Worm (Caenorhabditis elegans) whole organism, L4 larva: ENCODE data around the gene myrf-2.
A peak's percentile ranks its signal among the peaks of the same experiment; 100 is the strongest.

Experiments
- F37D6.2 ChIP-seq: sonication (generic microtip); optimal IDR thresholded peaks from 2 replicates; lab custom pipeline; 2016; ENCODE audit warnings: mild to moderate bottlenecking, missing genetic modification characterization, missing compliant biosample characterization
- F44E2.7 ChIP-seq: fragments of 200-800 bp; sonication (Bioruptor generic); IDR thresholded peaks from 2 replicates; pipeline ENCODE4 v2.1.2; 2022; ENCODE audit warnings: missing genetic modification characterization, missing compliant biosample characterization
- F49E8.2 ChIP-seq: sonication (generic microtip); optimal IDR thresholded peaks from 2 replicates; lab custom pipeline; 2016; ENCODE audit warnings: missing compliant biosample characterization, mild to moderate bottlenecking, missing genetic modification characterization, borderline replicate concordance
- R02D3.7 ChIP-seq: fragments of 150-350 bp; sonication (generic microtip); optimal IDR thresholded peaks from 3 replicates; lab custom pipeline; 2014; ENCODE audit warnings: missing biosample characterization, missing genetic modification characterization
- Y105C5A.15 ChIP-seq: fragments of 200-800 bp; sonication (Bioruptor generic); IDR thresholded peaks from 2 replicates; pipeline ENCODE4 v1.3.6; 2022; ENCODE audit warnings: missing genetic modification characterization, missing compliant biosample characterization
- Y48G9A.11 ChIP-seq: fragments of 200-800 bp; sonication (Bioruptor generic); IDR thresholded peaks from 2 replicates; pipeline ENCODE4 v1.3.6; 2022; ENCODE audit warnings: missing genetic modification reagents, missing genetic modification characterization, missing compliant biosample characterization
- ZK337.2 ChIP-seq: fragments of 200-800 bp; sonication (Bioruptor generic); IDR thresholded peaks from 2 replicates; pipeline ENCODE4 v1.3.6; 2022; ENCODE audit warnings: missing genetic modification reagents, missing genetic modification characterization, missing compliant biosample characterization
- ceh-32 ChIP-seq: sonication (generic microtip); optimal IDR thresholded peaks from 2 replicates; lab custom pipeline; 2016; ENCODE audit warnings: mild to moderate bottlenecking, missing genetic modification characterization, missing compliant biosample characterization; ENCODE audit not compliant: poor library complexity
- daf-12 ChIP-seq: fragments of 150-350 bp; optimal IDR thresholded peaks from 2 replicates; lab custom pipeline; 2014; ENCODE audit warnings: missing biosample characterization, missing genetic modification reagents, missing genetic modification characterization
- daf-19 ChIP-seq: fragments of 200-800 bp; sonication (Bioruptor generic); conservative IDR thresholded peaks from 2 replicates; pipeline ENCODE4 v1.3.6; 2022; ENCODE audit warnings: missing genetic modification characterization, missing compliant biosample characterization
- daf-8 ChIP-seq: fragments of 200-800 bp; sonication (Bioruptor generic); IDR thresholded peaks from 2 replicates; pipeline ENCODE4 v1.3.6; 2022; ENCODE audit warnings: missing genetic modification characterization, missing compliant biosample characterization
- dmd-6 ChIP-seq: fragments of 200-800 bp; sonication (Bioruptor generic); IDR thresholded peaks from 2 replicates; pipeline ENCODE4 v1.3.6; 2022; ENCODE audit warnings: missing genetic modification reagents, missing genetic modification characterization, missing compliant biosample characterization
- dmd-9 ChIP-seq: fragments of 200-800 bp; sonication (Bioruptor generic); IDR thresholded peaks from 2 replicates; pipeline ENCODE4 v1.3.6; 2022; ENCODE audit warnings: missing genetic modification reagents, missing genetic modification characterization, missing compliant biosample characterization
- dpl-1 ChIP-seq: fragments of 150-350 bp; optimal IDR thresholded peaks from 2 replicates; lab custom pipeline; 2014; ENCODE audit warnings: missing biosample characterization, missing genetic modification reagents, missing genetic modification characterization
- duxl-1 ChIP-seq: sonication (generic microtip); optimal IDR thresholded peaks from 2 replicates; lab custom pipeline; 2016; ENCODE audit warnings: mild to moderate bottlenecking, missing genetic modification characterization, moderate library complexity, missing compliant biosample characterization; ENCODE audit not compliant: poor library complexity
- dve-1 ChIP-seq: sonication (generic microtip); optimal IDR thresholded peaks from 2 replicates; lab custom pipeline; 2017; ENCODE audit warnings: antibody characterized with exemption, mild to moderate bottlenecking, missing genetic modification characterization, missing compliant biosample characterization; ENCODE audit not compliant: insufficient read depth
- egl-43 ChIP-seq: fragments of 200-800 bp; sonication (Bioruptor generic); IDR thresholded peaks from 2 replicates; pipeline ENCODE4 v1.3.6; 2022; ENCODE audit warnings: missing genetic modification reagents, missing genetic modification characterization, missing compliant biosample characterization
- hif-1 ChIP-seq, 2 experiments: sonication (generic microtip); optimal IDR thresholded peaks; 2 replicates each; lab custom pipeline; 2016 to 2017; ENCODE audit warnings: missing compliant biosample characterization in 2 of 2, missing genetic modification characterization in 2 of 2, missing genetic modification reagents in 2 of 2, missing genotype in 2 of 2, mild to moderate bottlenecking in 1 of 2
- hlh-11 ChIP-seq: fragments of 200-800 bp; sonication (Bioruptor generic); optimal IDR thresholded peaks from 2 replicates; lab custom pipeline; 2018; ENCODE audit warnings: mild to moderate bottlenecking, missing genetic modification characterization, missing compliant biosample characterization
- hlh-30 ChIP-seq: sonication (generic microtip); optimal IDR thresholded peaks from 2 replicates; lab custom pipeline; 2017; ENCODE audit warnings: antibody characterized with exemption, mild to moderate bottlenecking, missing genetic modification characterization, missing compliant biosample characterization; ENCODE audit not compliant: insufficient read depth
- hmg-1.1 ChIP-seq: fragments of 200-800 bp; sonication (Bioruptor generic); IDR thresholded peaks from 2 replicates; pipeline ENCODE4 v1.3.6; 2022; ENCODE audit warnings: missing genetic modification reagents, missing genetic modification characterization, missing compliant biosample characterization
- jun-1 ChIP-seq: fragments of 150-350 bp; optimal IDR thresholded peaks from 2 replicates; lab custom pipeline; 2014; ENCODE audit warnings: missing biosample characterization, missing genetic modification reagents, missing genetic modification characterization
- lin-13 ChIP-seq: fragments of 150-350 bp; optimal IDR thresholded peaks from 2 replicates; lab custom pipeline; 2014; ENCODE audit warnings: missing biosample characterization, missing genetic modification reagents, missing genetic modification characterization
- lin-15B ChIP-seq: fragments of 150-350 bp; sonication (generic microtip); optimal IDR thresholded peaks from 3 replicates; lab custom pipeline; 2014; ENCODE audit warnings: missing biosample characterization, missing genetic modification characterization
- lin-29 ChIP-seq: fragments of 200-800 bp; sonication (Bioruptor generic); IDR thresholded peaks from 2 replicates; pipeline ENCODE4 v1.3.6; 2022; ENCODE audit warnings: missing genetic modification reagents, missing genetic modification characterization, missing compliant biosample characterization
- lin-38 ChIP-seq: fragments of 200-800 bp; sonication (Bioruptor generic); IDR thresholded peaks from 2 replicates; pipeline ENCODE4 v1.3.6; 2022; ENCODE audit warnings: missing genetic modification reagents, missing genetic modification characterization, missing compliant biosample characterization
- lsy-2 ChIP-seq, 2 experiments: fragments of 150-350 bp in 1 of 2; sonication (generic microtip) in 1 of 2; optimal IDR thresholded peaks; 2 replicates each; lab custom pipeline; 2014 to 2017; ENCODE audit warnings: missing biosample characterization in 2 of 2, missing genetic modification characterization in 2 of 2
- mxl-2 ChIP-seq: fragments of 200-800 bp; sonication (Bioruptor generic); conservative IDR thresholded peaks from 2 replicates; pipeline ENCODE4 v1.3.6; 2022; ENCODE audit warnings: missing genetic modification reagents, missing genetic modification characterization, missing compliant biosample characterization
- mxl-3 ChIP-seq: fragments of 200-800 bp; sonication (Bioruptor generic); optimal IDR thresholded peaks from 2 replicates; lab custom pipeline; 2018; ENCODE audit warnings: mild to moderate bottlenecking, missing genetic modification characterization, missing compliant biosample characterization
- nhr-102 ChIP-seq: sonication (generic microtip); optimal IDR thresholded peaks from 2 replicates; lab custom pipeline; 2016; ENCODE audit warnings: mild to moderate bottlenecking, missing genetic modification characterization, moderate library complexity, missing compliant biosample characterization
- nhr-11 ChIP-seq: fragments of 150-350 bp; optimal IDR thresholded peaks from 2 replicates; lab custom pipeline; 2014; ENCODE audit warnings: missing biosample characterization, missing genetic modification characterization
- nhr-237 ChIP-seq: sonication (generic microtip); optimal IDR thresholded peaks from 2 replicates; lab custom pipeline; 2017; ENCODE audit warnings: missing biosample characterization, missing genetic modification characterization
- nhr-28 ChIP-seq: fragments of 150-350 bp; optimal IDR thresholded peaks from 2 replicates; lab custom pipeline; 2014; ENCODE audit warnings: missing biosample characterization, missing genetic modification characterization
- nhr-41 ChIP-seq: fragments of 200-800 bp; sonication (Bioruptor generic); IDR thresholded peaks from 2 replicates; pipeline ENCODE4 v1.3.6; 2022; ENCODE audit warnings: missing genetic modification reagents, missing genetic modification characterization, missing compliant biosample characterization
- nhr-42 ChIP-seq: fragments of 200-800 bp; sonication (Bioruptor generic); IDR thresholded peaks from 2 replicates; pipeline ENCODE4 v1.3.6; 2022; ENCODE audit warnings: missing genetic modification characterization, missing compliant biosample characterization
- nhr-48 ChIP-seq: sonication (generic microtip); optimal IDR thresholded peaks from 2 replicates; lab custom pipeline; 2016; ENCODE audit warnings: mild to moderate bottlenecking, missing genetic modification characterization, missing compliant biosample characterization
- nhr-76 ChIP-seq: fragments of 150-350 bp; optimal IDR thresholded peaks from 2 replicates; lab custom pipeline; 2014; ENCODE audit warnings: missing biosample characterization, missing genetic modification characterization
- nhr-77 ChIP-seq: fragments of 150-350 bp; optimal IDR thresholded peaks from 2 replicates; lab custom pipeline; 2014; ENCODE audit warnings: missing biosample characterization, missing genetic modification characterization
- pha-4 ChIP-seq, 2 experiments: fragments of 150-350 bp in 1 of 2; fragments of 200-800 bp in 1 of 2; sonication (Bioruptor generic) in 1 of 2; IDR thresholded peaks in 1 of 2; optimal IDR thresholded peaks in 1 of 2; 2 replicates each; pipeline versions ENCODE4 v1.3.6 to Lab custom; 2014 to 2022; ENCODE audit warnings: missing genetic modification characterization in 2 of 2, missing genetic modification reagents in 2 of 2, missing biosample characterization in 1 of 2, missing compliant biosample characterization in 1 of 2
- php-3 ChIP-seq: fragments of 200-800 bp; sonication (Bioruptor generic); IDR thresholded peaks from 2 replicates; pipeline ENCODE4 v1.3.6; 2022; ENCODE audit warnings: missing genetic modification reagents, missing genetic modification characterization, missing compliant biosample characterization
- pqm-1 ChIP-seq: sonication (generic microtip); optimal IDR thresholded peaks from 2 replicates; lab custom pipeline; 2017; ENCODE audit warnings: missing biosample characterization, missing genetic modification characterization
- saeg-2 ChIP-seq: fragments of 200-800 bp; sonication (Bioruptor generic); IDR thresholded peaks from 2 replicates; pipeline ENCODE4 v1.3.6; 2022; ENCODE audit warnings: missing genetic modification reagents, missing genetic modification characterization, missing compliant biosample characterization
- sdz-12 ChIP-seq: fragments of 200-800 bp; sonication (Bioruptor generic); optimal IDR thresholded peaks from 2 replicates; lab custom pipeline; 2018; ENCODE audit warnings: mild to moderate bottlenecking, missing genetic modification characterization, missing compliant biosample characterization
- set-16 ChIP-seq: fragments of 200-800 bp; sonication (Bioruptor generic); IDR thresholded peaks from 2 replicates; pipeline ENCODE4 v1.3.6; 2022; ENCODE audit warnings: missing genetic modification reagents, missing genetic modification characterization, missing compliant biosample characterization
- snpc-1.2 ChIP-seq: fragments of 200-800 bp; sonication (Bioruptor generic); IDR thresholded peaks from 2 replicates; pipeline ENCODE4 v1.3.6; 2022; ENCODE audit warnings: missing genetic modification reagents, missing genetic modification characterization, missing compliant biosample characterization
- spr-3 ChIP-seq: fragments of 200-800 bp; sonication (Bioruptor generic); optimal IDR thresholded peaks from 2 replicates; lab custom pipeline; 2018; ENCODE audit warnings: mild to moderate bottlenecking, missing genetic modification characterization, missing compliant biosample characterization
- tra-1 ChIP-seq: fragments of 200-800 bp; sonication (Bioruptor generic); IDR thresholded peaks from 2 replicates; pipeline ENCODE4 v1.3.6; 2022; ENCODE audit warnings: missing genetic modification reagents, missing genetic modification characterization, missing compliant biosample characterization
- vab-7 ChIP-seq: fragments of 200-800 bp; sonication (Bioruptor generic); IDR thresholded peaks from 2 replicates; pipeline ENCODE4 v1.3.6; 2022; ENCODE audit warnings: missing genetic modification reagents, missing genetic modification characterization, missing compliant biosample characterization
- zag-1 ChIP-seq: fragments of 150-350 bp; optimal IDR thresholded peaks from 2 replicates; lab custom pipeline; 2014; ENCODE audit warnings: missing biosample characterization, missing genetic modification characterization
- zfp-3 ChIP-seq: fragments of 200-800 bp; sonication (Bioruptor generic); conservative IDR thresholded peaks from 2 replicates; pipeline ENCODE4 v1.3.6; 2022; ENCODE audit warnings: missing genetic modification reagents, missing genetic modification characterization, missing compliant biosample characterization
- zip-2 ChIP-seq: fragments of 150-350 bp; optimal IDR thresholded peaks from 2 replicates; lab custom pipeline; 2014; ENCODE audit warnings: missing biosample characterization, missing genetic modification characterization

Gene myrf-2

ce11 chrX:10158716-10159115 lies 35.5 kb downstream of the myrf-2 start, which contains the start of gene erd-2.1:
Gene erd-2.1, minus strand, starts transcription at chrX:10158829.
- TF ChIP-seq tra-1 (GFP tag; lab: Robert Waterston, UW), result no peak
- TF ChIP-seq set-16 (GFP tag; lab: Robert Waterston, UW), result peak; percentile 24; the same call in 1 of the 2 replicates
- no peak for TF ChIP-seq pqm-1 (tag; lab: Kevin White, UChicago)
- peak; percentile 49 for TF ChIP-seq nhr-77 (tag; lab: Kevin White, UChicago)
- no peak for TF ChIP-seq snpc-1.2 (GFP tag; lab: Robert Waterston, UW)
- no peak for TF ChIP-seq saeg-2
- TF ChIP-seq dve-1 (tag; lab: Kevin White, UChicago), result peak; percentile 82
- no peak for TF ChIP-seq nhr-76 (tag; lab: Kevin White, UChicago)
- TF ChIP-seq php-3, result peak; percentile 46; the same call in 1 of the 2 replicates
- no peak for TF ChIP-seq daf-19 (GFP tag; lab: Robert Waterston, UW)
- TF ChIP-seq nhr-28 (tag; lab: Kevin White, UChicago), result peak; percentile 86
- no peak for TF ChIP-seq F44E2.7 (GFP tag; lab: Robert Waterston, UW)
- TF ChIP-seq daf-12 (tag; lab: Kevin White, UChicago), result no peak
- TF ChIP-seq egl-43 (GFP tag; lab: Robert Waterston, UW), result no peak
- no peak for TF ChIP-seq Y48G9A.11 (GFP tag; lab: Robert Waterston, UW)
- no peak for TF ChIP-seq ZK337.2 (GFP tag; lab: Robert Waterston, UW)
- no peak for TF ChIP-seq spr-3
- no peak for TF ChIP-seq nhr-41 (GFP tag; lab: Robert Waterston, UW)
- peak; percentile 30 for TF ChIP-seq nhr-48 (tag; lab: Kevin White, UChicago)
- TF ChIP-seq mxl-2, result no peak
- no peak for TF ChIP-seq jun-1
- no peak for TF ChIP-seq nhr-102 (tag; lab: Kevin White, UChicago)
- TF ChIP-seq nhr-11 (tag; lab: Kevin White, UChicago), result peak; percentile 32
- no peak for TF ChIP-seq zfp-3
- TF ChIP-seq nhr-42 (GFP tag; lab: Robert Waterston, UW), result no peak
- TF ChIP-seq sdz-12, result no peak
- no peak for TF ChIP-seq lin-29
- no peak for TF ChIP-seq ceh-32 (tag; lab: Kevin White, UChicago)
- TF ChIP-seq R02D3.7 (tag; lab: Kevin White, UChicago), result no peak
- no peak for TF ChIP-seq daf-8 (GFP tag; lab: Robert Waterston, UW)
- TF ChIP-seq hmg-1.1, result peak; percentile 77
- TF ChIP-seq lin-38 (GFP tag; lab: Robert Waterston, UW), result no peak
- no peak for TF ChIP-seq vab-7
- no peak for TF ChIP-seq lin-15B
- TF ChIP-seq lin-13 (GFP tag; lab: Kevin White, UChicago), result peak; percentile 55
- TF ChIP-seq dmd-6, result peak; percentile 63; the same call in 1 of the 2 replicates
- TF ChIP-seq zag-1 (tag; lab: Kevin White, UChicago), result no peak
- TF ChIP-seq duxl-1 (tag; lab: Kevin White, UChicago), result peak; percentile 16
- TF ChIP-seq nhr-237, result no peak
- TF ChIP-seq dmd-9 (GFP tag; lab: Robert Waterston, UW), result no peak
- TF ChIP-seq Y105C5A.15 (GFP tag; lab: Robert Waterston, UW), result no peak
- TF ChIP-seq hlh-11 (tag; lab: Kevin White, UChicago), result peak; percentile 89
- TF ChIP-seq F49E8.2, result no peak
- peak; percentile 99 for TF ChIP-seq mxl-3 (GFP tag; lab: Kevin White, UChicago)
- TF ChIP-seq F37D6.2, result no peak
- peak; percentile 85 for TF ChIP-seq hlh-30 (tag; lab: Kevin White, UChicago)
- peak; percentile 47 to 76 for TF ChIP-seq lsy-2 (tag; optimal IDR thresholded peaks at IDR 0.05; lab: Kevin White, UChicago)
- no peak for TF ChIP-seq pha-4 (GFP tag; IDR thresholded peaks at IDR 0.05; lab: Robert Waterston, UW)
- no peak for TF ChIP-seq pha-4 (tag; optimal IDR thresholded peaks at IDR 0.05; lab: Kevin White, UChicago)
- no peak for TF ChIP-seq zip-2 (tag; lab: Kevin White, UChicago)
- TF ChIP-seq hif-1 (tag; optimal IDR thresholded peaks at IDR 0.05; lab: Kevin White, UChicago), result peak in 1 of 2 experiments; percentile 32
- TF ChIP-seq dpl-1 (GFP tag; lab: Kevin White, UChicago), result peak; percentile 62
